4 fruit fly cellular contexts compared by ENCODE assay signal in the genomic region with DNA sequence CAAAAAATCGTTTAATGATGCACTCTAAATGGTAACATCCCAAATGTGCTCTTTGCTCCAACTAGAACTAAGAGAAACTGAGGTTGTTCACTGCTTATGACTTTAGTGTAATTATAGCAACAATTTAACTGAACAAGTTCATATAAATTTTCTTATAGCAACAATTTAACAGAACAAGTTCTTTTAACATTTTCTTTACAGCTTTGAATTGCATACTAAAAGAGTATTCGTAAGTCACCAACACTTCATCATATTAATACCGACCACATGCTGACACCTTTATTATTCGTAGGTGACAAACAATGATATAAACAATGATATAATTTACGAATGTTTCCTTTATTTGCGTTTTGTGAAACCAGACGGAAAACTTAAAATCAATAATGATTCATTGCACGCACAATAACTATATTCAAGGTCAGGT.
TF ChIP-seq lines count a peak whose summit lies in the region.

No protein-coding gene starts in this region.

- TF ChIP-seq CTCF in whole organism, embryonic (GFP tag; optimal IDR thresholded peaks at IDR 0.05; lab: Kevin White, UChicago), result no peak

TF ChIP-seq in whole organism, embryonic, 481 proteins besides CTCF, POLR2A, EP300 and RAD21 (continues in another document):
- TF ChIP-seq Opbp (GFP tag; IDR thresholded peaks at IDR 0.05; lab: Robert Waterston, UW; ENCODE audit: partially characterized antibody) (no peak), CG11695 (GFP tag; IDR thresholded peaks at IDR 0.05; lab: Robert Waterston, UW) (no peak), cas (GFP tag; IDR thresholded peaks at IDR 0.05; lab: Robert Waterston, UW) (no peak), CG11696 (GFP tag; IDR thresholded peaks at IDR 0.05; lab: Robert Waterston, UW) (no peak), esg (GFP tag; conservative IDR thresholded peaks at IDR 0.05; lab: Robert Waterston, UW) (no peak), Fer1 (GFP tag; optimal IDR thresholded peaks at IDR 0.05; lab: Kevin White, UChicago) (peak; percentile 9), NK7.1 (GFP tag; optimal IDR thresholded peaks at IDR 0.05; lab: Kevin White, UChicago) (no peak), CG2120 (GFP tag; optimal IDR thresholded peaks at IDR 0.05; lab: Kevin White, UChicago) (no peak), Lim3 (GFP tag; IDR thresholded peaks at IDR 0.05; lab: Robert Waterston, UW) (no peak), CG2202 (tag; optimal IDR thresholded peaks at IDR 0.05; lab: Kevin White, UChicago) (no peak), sd (tag; optimal IDR thresholded peaks at IDR 0.05; lab: Kevin White, UChicago) (no peak), Kr (GFP tag; optimal IDR thresholded peaks at IDR 0.05; lab: Kevin White, UChicago) (no peak), zfh2 (GFP tag; optimal IDR thresholded peaks at IDR 0.05; lab: Kevin White, UChicago) (no peak), lilli (GFP tag; optimal IDR thresholded peaks at IDR 0.05; lab: Kevin White, UChicago) (no peak), org-1 (GFP tag; optimal IDR thresholded peaks at IDR 0.05; lab: Kevin White, UChicago) (no peak), CG13123 (GFP tag; optimal IDR thresholded peaks at IDR 0.05; lab: Kevin White, UChicago) (no peak), jumu (GFP tag; optimal IDR thresholded peaks at IDR 0.05; lab: Kevin White, UChicago) (no peak), ERR (GFP tag; optimal IDR thresholded peaks at IDR 0.05; lab: Kevin White, UChicago) (no peak), CG1603 (tag; optimal IDR thresholded peaks at IDR 0.05; lab: Kevin White, UChicago) (peak; percentile 12), Scr (GFP tag; IDR thresholded peaks at IDR 0.05; lab: Robert Waterston, UW; ENCODE audit: partially characterized antibody) (no peak), br (optimal IDR thresholded peaks at IDR 0.05; lab: Kevin White, UChicago) (no peak)

TF ChIP-seq in whole organism, prepupa, 60 proteins besides CTCF, POLR2A, EP300 and RAD21 (continues in another document):
- TF ChIP-seq vri (GFP tag; optimal IDR thresholded peaks at IDR 0.05; lab: Kevin White, UChicago) (no peak), fkh (GFP tag; optimal IDR thresholded peaks at IDR 0.05; lab: Kevin White, UChicago) (peak; percentile 42), spab (GFP tag; optimal IDR thresholded peaks at IDR 0.05; lab: Kevin White, UChicago) (no peak), cyc (GFP tag; optimal IDR thresholded peaks at IDR 0.05; lab: Kevin White, UChicago) (peak; percentile 17), CG6276 (GFP tag; optimal IDR thresholded peaks at IDR 0.05; lab: Kevin White, UChicago) (peak; percentile 60), Eip75B (GFP tag; optimal IDR thresholded peaks at IDR 0.05; lab: Kevin White, UChicago) (peak; percentile 46), CG4318 (GFP tag; optimal IDR thresholded peaks at IDR 0.05; lab: Kevin White, UChicago) (no peak), CG7368 (GFP tag; optimal IDR thresholded peaks at IDR 0.05; lab: Kevin White, UChicago) (peak; percentile 0), dsx (GFP tag; optimal IDR thresholded peaks at IDR 0.05; lab: Kevin White, UChicago; ENCODE audit: poor library complexity, severe bottlenecking) (peak; percentile 48), CG34406 (GFP tag; optimal IDR thresholded peaks at IDR 0.05; lab: Kevin White, UChicago) (no peak), CG9139 (GFP tag; optimal IDR thresholded peaks at IDR 0.05; lab: Kevin White, UChicago) (no peak), Eip78C (GFP tag; lab: Kevin White, UChicago) (peak; percentile 90), ss (GFP tag; optimal IDR thresholded peaks at IDR 0.05; lab: Kevin White, UChicago) (peak in 1 of 2 experiments; percentile 16), lz (GFP tag; optimal IDR thresholded peaks at IDR 0.05; lab: Kevin White, UChicago) (peak; percentile 44), fd59A (GFP tag; optimal IDR thresholded peaks at IDR 0.05; lab: Kevin White, UChicago) (peak; percentile 3), CG11294 (GFP tag; IDR thresholded peaks at IDR 0.05; lab: Robert Waterston, UW) (no peak), CG31627 (GFP tag; optimal IDR thresholded peaks at IDR 0.05; lab: Kevin White, UChicago) (no peak), Hr38 (GFP tag; optimal IDR thresholded peaks at IDR 0.05; lab: Kevin White, UChicago) (no peak), CG8632 (GFP tag; optimal IDR thresholded peaks at IDR 0.05; lab: Kevin White, UChicago) (no peak), CG3032 (tag; optimal IDR thresholded peaks at IDR 0.05; lab: Kevin White, UChicago) (peak; percentile 38), acj6 (GFP tag; optimal IDR thresholded peaks at IDR 0.05; lab: Kevin White, UChicago) (no peak), fd85E (GFP tag; optimal IDR thresholded peaks at IDR 0.05; lab: Kevin White, UChicago) (no peak), Eip93F (GFP tag; optimal IDR thresholded peaks at IDR 0.05; lab: Kevin White, UChicago) (no peak)

TF ChIP-seq in whole organism, pupa, 21 proteins besides CTCF, POLR2A, EP300 and RAD21:
- TF ChIP-seq Pif1A (GFP tag; optimal IDR thresholded peaks at IDR 0.05; lab: Kevin White, UChicago) (no peak), CG17806 (tag; optimal IDR thresholded peaks at IDR 0.05; lab: Kevin White, UChicago) (peak; percentile 19), Pif1B (GFP tag; optimal IDR thresholded peaks at IDR 0.05; lab: Kevin White, UChicago) (peak; percentile 1), fd96Ca (GFP tag; IDR thresholded peaks at IDR 0.05; lab: Robert Waterston, UW) (no peak), CG32121 (GFP tag; IDR thresholded peaks at IDR 0.05; lab: Robert Waterston, UW) (no peak; the same call in 1 of the 2 replicates), CG4496 (GFP tag; IDR thresholded peaks at IDR 0.05; lab: Robert Waterston, UW) (peak; percentile 16; the same call in 1 of the 3 replicates), CG13204 (GFP tag; optimal IDR thresholded peaks at IDR 0.05; lab: Kevin White, UChicago) (no peak), CG8159 (tag; optimal IDR thresholded peaks at IDR 0.05; lab: Kevin White, UChicago) (peak; percentile 38), rn (GFP tag; IDR thresholded peaks at IDR 0.05; lab: Robert Waterston, UW) (no peak), CG14655 (GFP tag; optimal IDR thresholded peaks at IDR 0.05; lab: Kevin White, UChicago) (peak; percentile 48), EcR (GFP tag; optimal IDR thresholded peaks at IDR 0.05; lab: Kevin White, UChicago) (no peak), D1 (tag; optimal IDR thresholded peaks at IDR 0.05; lab: Kevin White, UChicago) (no peak), Ets98B (GFP tag; IDR thresholded peaks at IDR 0.05; lab: Robert Waterston, UW) (no peak), CG15710 (tag; optimal IDR thresholded peaks at IDR 0.05; lab: Kevin White, UChicago) (peak; percentile 15), gl (tag; optimal IDR thresholded peaks at IDR 0.05; lab: Kevin White, UChicago) (no peak), CG8301 (tag; optimal IDR thresholded peaks at IDR 0.05; lab: Kevin White, UChicago) (peak; percentile 34), CG34367 (tag; optimal IDR thresholded peaks at IDR 0.05; lab: Kevin White, UChicago) (no peak), Snoo (tag; optimal IDR thresholded peaks at IDR 0.05; lab: Kevin White, UChicago) (no peak), CG9948 (tag; optimal IDR thresholded peaks at IDR 0.05; lab: Kevin White, UChicago) (peak; percentile 25), CG12605 (GFP tag; IDR thresholded peaks at IDR 0.05; lab: Robert Waterston, UW) (no peak), CG10348 (GFP tag; IDR thresholded peaks at IDR 0.05; lab: Robert Waterston, UW) (no peak)

TF ChIP-seq in whole organism, wandering third instar larva, 38 proteins besides CTCF, POLR2A, EP300 and RAD21:
- TF ChIP-seq brk (GFP tag; optimal IDR thresholded peaks at IDR 0.05; lab: Kevin White, UChicago) (no peak), fru (GFP tag; optimal IDR thresholded peaks at IDR 0.05; lab: Kevin White, UChicago) (peak; percentile 54), pan (optimal IDR thresholded peaks at IDR 0.05; lab: Kevin White, UChicago) (no peak), sv (GFP tag; optimal IDR thresholded peaks at IDR 0.05; lab: Kevin White, UChicago) (no peak), CG32264 (GFP tag; optimal IDR thresholded peaks at IDR 0.05; lab: Kevin White, UChicago) (no peak), lola (GFP tag; optimal IDR thresholded peaks at IDR 0.05; lab: Kevin White, UChicago) (no peak), Jra (GFP tag; optimal IDR thresholded peaks at IDR 0.05; lab: Kevin White, UChicago) (no peak), CG9705 (GFP tag; optimal IDR thresholded peaks at IDR 0.05; lab: Kevin White, UChicago) (no peak), ey (GFP tag; optimal IDR thresholded peaks at IDR 0.05; lab: Kevin White, UChicago) (no peak), Vsx2 (GFP tag; optimal IDR thresholded peaks at IDR 0.05; lab: Kevin White, UChicago; ENCODE audit: partially characterized antibody) (no peak), Myc (optimal IDR thresholded peaks at IDR 0.05; lab: Kevin White, UChicago) (no peak), br (GFP tag; optimal IDR thresholded peaks at IDR 0.05; lab: Kevin White, UChicago) (no peak), CrebA (GFP tag; optimal IDR thresholded peaks at IDR 0.05; lab: Kevin White, UChicago; ENCODE audit: borderline replicate concordance) (no peak), foxo (GFP tag; optimal IDR thresholded peaks at IDR 0.05; lab: Kevin White, UChicago) (peak in 1 of 2 experiments; percentile 29), h (GFP tag; optimal IDR thresholded peaks at IDR 0.05; lab: Kevin White, UChicago) (peak; percentile 13), Dif (GFP tag; optimal IDR thresholded peaks at IDR 0.05; lab: Kevin White, UChicago; ENCODE audit: partially characterized antibody) (no peak), Hr83 (GFP tag; optimal IDR thresholded peaks at IDR 0.05; lab: Kevin White, UChicago; ENCODE audit: poor library complexity, severe bottlenecking) (no peak), jim (GFP tag; optimal IDR thresholded peaks at IDR 0.05; lab: Kevin White, UChicago) (no peak), Sp1 (GFP tag; optimal IDR thresholded peaks at IDR 0.05; lab: Kevin White, UChicago) (no peak), Hnf4 (GFP tag; optimal IDR thresholded peaks at IDR 0.05; lab: Kevin White, UChicago) (no peak), N (GFP tag; optimal IDR thresholded peaks at IDR 0.05; lab: Kevin White, UChicago) (no peak), HLH106 (tag; optimal IDR thresholded peaks at IDR 0.05; lab: Kevin White, UChicago) (peak; percentile 36), woc (GFP tag; optimal IDR thresholded peaks at IDR 0.05; lab: Kevin White, UChicago) (peak; percentile 68), sage (GFP tag; optimal IDR thresholded peaks at IDR 0.05; lab: Kevin White, UChicago) (no peak), psq (GFP tag; optimal IDR thresholded peaks at IDR 0.05; lab: Kevin White, UChicago) (no peak)
TF ChIP-seq in whole organism, wandering third instar larva: peak in this region for 5.

Comparison
In these comparisons a context has a peak if more than half of its experiments do, and no peak if none do; other contexts are left out.
1. Of the 7 proteins assayed by ChIP-seq in both whole organism, embryonic and whole organism, prepupa: peak only in whole organism, embryonic: Blimp-1 and Sox102F; only in whole organism, prepupa: CG16779; in both: none; in neither: 4.